Fruit fly (Drosophila melanogaster) whole organism, adult: ENCODE measurements around the gene Elys.

Experiments
- CG12768 ChIP-seq: fragments of 200-800 bp; sonication (Bioruptor generic); optimal IDR thresholded peaks from 2 replicates; lab custom pipeline; 2017; ENCODE audit warnings: missing biosample characterization, missing genetic modification characterization, mild to moderate bottlenecking, moderate library complexity, missing genetic modification reagents
- CG5204 ChIP-seq: fragments of 200-800 bp; sonication (Bioruptor generic); optimal IDR thresholded peaks from 2 replicates; lab custom pipeline; 2016; ENCODE audit warnings: missing biosample characterization, missing genetic modification characterization
- CG7045 ChIP-seq: fragments of 200-800 bp; sonication (Bioruptor generic); optimal IDR thresholded peaks from 2 replicates; lab custom pipeline; 2017; ENCODE audit warnings: missing biosample characterization, mild to moderate bottlenecking, missing genetic modification characterization
- Hr96 ChIP-seq: fragments of 200-800 bp; sonication (Bioruptor generic); optimal IDR thresholded peaks from 2 replicates; lab custom pipeline; 2016; ENCODE audit warnings: missing biosample characterization, missing genetic modification characterization
- Mnt ChIP-seq: fragments of 200-800 bp; sonication (Bioruptor generic); optimal IDR thresholded peaks from 2 replicates; lab custom pipeline; 2016; ENCODE audit warnings: missing biosample characterization, mild to moderate bottlenecking, missing genetic modification characterization
- cnc ChIP-seq, 2 experiments: fragments of >200 bp; optimal IDR thresholded peaks; 2 replicates each; lab custom pipeline; 2017
- ovo ChIP-seq: fragments of 200-800 bp; sonication (Bioruptor generic); optimal IDR thresholded peaks from 2 replicates; lab custom pipeline; 2016; ENCODE audit warnings: missing biosample characterization, missing genetic modification characterization
- tj ChIP-seq: fragments of 200-800 bp; sonication (Bioruptor generic); optimal IDR thresholded peaks from 3 replicates; lab custom pipeline; 2017; ENCODE audit warnings: missing biosample characterization, mild to moderate bottlenecking, missing genetic modification characterization, moderate library complexity

DNA sequence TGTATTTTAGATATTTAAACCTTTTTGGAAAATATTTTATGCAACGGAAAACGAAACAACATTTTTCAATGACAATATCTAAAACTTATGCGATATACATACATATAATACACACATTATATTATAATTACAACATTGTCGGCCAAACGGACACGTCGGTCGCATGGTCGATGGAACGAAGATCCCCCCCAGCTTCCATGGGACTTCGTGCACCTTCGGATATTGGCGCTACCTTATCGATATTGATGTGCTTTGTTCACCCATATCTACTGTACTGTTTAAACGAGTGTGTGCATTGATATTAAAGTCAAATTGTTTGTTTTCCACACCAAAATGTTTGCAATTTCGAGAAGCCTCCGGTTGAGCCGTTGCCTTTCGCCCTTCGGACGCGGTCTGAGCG, 26.7 kb upstream of the Elys start, which contains the start of gene CG14212:
- no peak for TF ChIP-seq Mnt (GFP tag; lab: Kevin White, UChicago)
- TF ChIP-seq Hr96 (GFP tag; lab: Kevin White, UChicago): no peak
- no peak for TF ChIP-seq CG7045 (GFP tag; lab: Kevin White, UChicago)
- no peak for TF ChIP-seq tj (GFP tag; lab: Kevin White, UChicago)
- TF ChIP-seq cnc (optimal IDR thresholded peaks at IDR 0.05; lab: Kevin White, UChicago): no peak
- no peak for TF ChIP-seq CG5204 (GFP tag; lab: Kevin White, UChicago)
- no peak for TF ChIP-seq CG12768 (GFP tag; lab: Kevin White, UChicago)
- TF ChIP-seq ovo (GFP tag; lab: Kevin White, UChicago): no peak
